Worm (Caenorhabditis elegans) whole organism, mixed stage, embryonic: ENCODE results near the gene ins-17.

Source experiments
- M03D4.4 ChIP-seq: sonication (generic microtip); optimal IDR thresholded peaks from 2 replicates; lab custom pipeline; 2017; ENCODE audit warnings: mild to moderate bottlenecking, missing genetic modification characterization, missing compliant biosample characterization
- blmp-1 ChIP-seq: fragments of 150-350 bp; optimal IDR thresholded peaks from 2 replicates; lab custom pipeline; 2014; ENCODE audit warnings: missing biosample characterization, missing genetic modification characterization
- ceh-39 ChIP-seq: fragments of 150-350 bp; optimal IDR thresholded peaks from 2 replicates; lab custom pipeline; 2014; ENCODE audit warnings: missing biosample characterization, missing genetic modification characterization
- ceh-43 ChIP-seq: fragments of 200-800 bp; sonication (Bioruptor generic); optimal IDR thresholded peaks from 2 replicates; lab custom pipeline; 2018; ENCODE audit warnings: mild to moderate bottlenecking, missing genetic modification characterization, moderate library complexity, missing compliant biosample characterization
- ceh-83 ChIP-seq: fragments of 200-800 bp; sonication (Bioruptor generic); optimal IDR thresholded peaks from 2 replicates; lab custom pipeline; 2018; ENCODE audit warnings: mild to moderate bottlenecking, missing genetic modification characterization, missing compliant biosample characterization
- ces-1 ChIP-seq: fragments of 150-350 bp; optimal IDR thresholded peaks from 2 replicates; lab custom pipeline; 2014; ENCODE audit warnings: missing biosample characterization, missing genetic modification reagents, missing genetic modification characterization
- cnd-1 ChIP-seq: fragments of 200-800 bp; sonication (Bioruptor generic); optimal IDR thresholded peaks from 2 replicates; lab custom pipeline; 2018; ENCODE audit warnings: mild to moderate bottlenecking, missing genetic modification characterization, missing compliant biosample characterization
- drap-1 ChIP-seq: fragments of 200-800 bp; sonication (Bioruptor generic); optimal IDR thresholded peaks from 3 replicates; lab custom pipeline; 2018; ENCODE audit warnings: mild to moderate bottlenecking, missing genetic modification characterization, missing compliant biosample characterization
- elt-1 ChIP-seq: sonication (generic microtip); optimal IDR thresholded peaks from 2 replicates; lab custom pipeline; 2017; ENCODE audit warnings: missing genetic modification characterization, mild to moderate bottlenecking, missing compliant biosample characterization, antibody characterized with exemption, moderate library complexity, borderline replicate concordance; ENCODE audit not compliant: insufficient read depth
- flh-1 ChIP-seq: fragments of 200-800 bp; sonication (Bioruptor generic); optimal IDR thresholded peaks from 2 replicates; lab custom pipeline; 2018; ENCODE audit warnings: mild to moderate bottlenecking, missing genetic modification characterization, moderate library complexity, missing compliant biosample characterization
- hlh-1 ChIP-seq: fragments of 150-350 bp; optimal IDR thresholded peaks from 2 replicates; lab custom pipeline; 2014; ENCODE audit warnings: missing biosample characterization, missing genetic modification reagents, missing genetic modification characterization
- lin-32 ChIP-seq: fragments of 200-800 bp; sonication (Bioruptor generic); optimal IDR thresholded peaks from 2 replicates; lab custom pipeline; 2018; ENCODE audit warnings: mild to moderate bottlenecking, missing genetic modification characterization, missing compliant biosample characterization
- lsy-2 ChIP-seq: fragments of 150-350 bp; optimal IDR thresholded peaks from 2 replicates; lab custom pipeline; 2014; ENCODE audit warnings: missing biosample characterization, missing genetic modification characterization
- mab-5 ChIP-seq: fragments of 150-350 bp; optimal IDR thresholded peaks from 2 replicates; lab custom pipeline; 2014; ENCODE audit warnings: missing biosample characterization, missing genetic modification characterization
- mls-2 ChIP-seq: sonication (generic microtip); optimal IDR thresholded peaks from 2 replicates; lab custom pipeline; 2016; ENCODE audit warnings: mild to moderate bottlenecking, missing genetic modification characterization, moderate library complexity, missing compliant biosample characterization
- nhr-12 ChIP-seq: fragments of 150-350 bp; optimal IDR thresholded peaks from 2 replicates; lab custom pipeline; 2014; ENCODE audit warnings: missing biosample characterization, missing genetic modification characterization
- nhr-2 ChIP-seq: fragments of 150-350 bp; optimal IDR thresholded peaks from 2 replicates; lab custom pipeline; 2014; ENCODE audit warnings: missing biosample characterization, missing genetic modification characterization
- nhr-237 ChIP-seq: fragments of 150-350 bp; optimal IDR thresholded peaks from 2 replicates; lab custom pipeline; 2014; ENCODE audit warnings: missing biosample characterization, missing genetic modification characterization
- nhr-28 ChIP-seq: fragments of 150-350 bp; optimal IDR thresholded peaks from 2 replicates; lab custom pipeline; 2014; ENCODE audit warnings: missing biosample characterization, missing genetic modification characterization
- nhr-76 ChIP-seq: sonication (generic microtip); optimal IDR thresholded peaks from 2 replicates; lab custom pipeline; 2017; ENCODE audit warnings: missing biosample characterization, missing genetic modification characterization
- sem-2 ChIP-seq: fragments of 200-800 bp; sonication (Bioruptor generic); optimal IDR thresholded peaks from 2 replicates; lab custom pipeline; 2018; ENCODE audit warnings: mild to moderate bottlenecking, missing genetic modification characterization, missing compliant biosample characterization
- snpc-4 ChIP-seq: fragments of 150-350 bp; optimal IDR thresholded peaks from 2 replicates; lab custom pipeline; 2014; ENCODE audit warnings: missing biosample characterization, missing genetic modification characterization
- sptf-1 ChIP-seq: sonication (generic microtip); optimal IDR thresholded peaks from 2 replicates; lab custom pipeline; 2017; ENCODE audit warnings: mild to moderate bottlenecking, missing genetic modification characterization, moderate library complexity, missing compliant biosample characterization
- tbx-8 ChIP-seq: fragments of 200-800 bp; sonication (Bioruptor generic); optimal IDR thresholded peaks from 2 replicates; lab custom pipeline; 2018; ENCODE audit warnings: mild to moderate bottlenecking, missing genetic modification characterization, moderate library complexity, missing compliant biosample characterization
- unc-120 ChIP-seq: sonication (generic microtip); optimal IDR thresholded peaks from 2 replicates; lab custom pipeline; 2017; ENCODE audit warnings: missing genetic modification characterization, missing compliant biosample characterization; ENCODE audit not compliant: poor library complexity, severe bottlenecking
- unc-39 ChIP-seq: fragments of 150-350 bp; optimal IDR thresholded peaks from 2 replicates; lab custom pipeline; 2014; ENCODE audit warnings: missing biosample characterization, missing genetic modification characterization
- unc-62 ChIP-seq: fragments of 150-350 bp; optimal IDR thresholded peaks from 2 replicates; lab custom pipeline; 2014; ENCODE audit warnings: missing biosample characterization, missing genetic modification reagents, missing genetic modification characterization
- ztf-11 ChIP-seq: fragments of 150-350 bp; optimal IDR thresholded peaks from 2 replicates; lab custom pipeline; 2014; ENCODE audit warnings: missing biosample characterization, missing genetic modification characterization

The ins-17 gene

ce11 chrIII:4468390-4468789 is 9.0 kb downstream of the ins-17 start:
- TF ChIP-seq ceh-39 (tag; lab: Kevin White, UChicago) (no peak), unc-62 (GFP tag; lab: Kevin White, UChicago) (no peak), lsy-2 (tag; lab: Kevin White, UChicago) (no peak), elt-1 (tag; lab: Kevin White, UChicago) (no peak), flh-1 (GFP tag; lab: Kevin White, UChicago) (no peak), nhr-28 (tag; lab: Kevin White, UChicago) (no peak), ceh-83 (GFP tag; lab: Kevin White, UChicago) (no peak), hlh-1 (tag; lab: Kevin White, UChicago) (no peak), drap-1 (GFP tag; lab: Kevin White, UChicago) (no peak), ces-1 (GFP tag; lab: Kevin White, UChicago) (no peak)

- TF ChIP-seq mab-5 (tag; lab: Kevin White, UChicago) (no peak), nhr-237 (tag; lab: Kevin White, UChicago) (no peak), ztf-11 (tag; lab: Kevin White, UChicago) (no peak), snpc-4 (tag; lab: Kevin White, UChicago) (no peak), lin-32 (GFP tag; lab: Kevin White, UChicago) (no peak), tbx-8 (GFP tag; lab: Kevin White, UChicago) (no peak), unc-120 (tag; lab: Kevin White, UChicago) (no peak), lsy-2 (tag; lab: Kevin White, UChicago) (no peak), nhr-28 (tag; lab: Kevin White, UChicago) (no peak), ces-1 (GFP tag; lab: Kevin White, UChicago) (no peak), cnd-1 (tag; lab: Kevin White, UChicago) (no peak), ceh-43 (GFP tag; lab: Kevin White, UChicago) (no peak), unc-62 (GFP tag; lab: Kevin White, UChicago) (no peak), nhr-12 (tag; lab: Kevin White, UChicago) (no peak), sem-2 (no peak)
These were observed 10.1 kb downstream of the ins-17 start, which contains the start of gene ndg-4 for ce11 chrIII:4467277-4467676. Gene ndg-4 (minus strand): TSS chrIII:4467377.

- TF ChIP-seq unc-120 (tag; lab: Kevin White, UChicago) (no peak), ceh-83 (GFP tag; lab: Kevin White, UChicago) (no peak), drap-1 (GFP tag; lab: Kevin White, UChicago) (no peak), lin-32 (GFP tag; lab: Kevin White, UChicago) (peak; percentile 91), mls-2 (peak; percentile 32), nhr-237 (tag; lab: Kevin White, UChicago) (no peak), blmp-1 (tag; lab: Kevin White, UChicago) (no peak), lsy-2 (tag; lab: Kevin White, UChicago) (no peak), flh-1 (GFP tag; lab: Kevin White, UChicago) (no peak), unc-39 (tag; lab: Kevin White, UChicago) (no peak), nhr-12 (tag; lab: Kevin White, UChicago) (no peak), nhr-76 (tag; lab: Kevin White, UChicago) (no peak), ceh-43 (GFP tag; lab: Kevin White, UChicago) (peak; percentile 87), nhr-2 (tag; lab: Kevin White, UChicago) (peak; percentile 93), sptf-1 (tag; lab: Kevin White, UChicago) (no peak)
- TF ChIP-seq, all 35 proteins: peak for 4
These were observed 16.0 kb downstream of the ins-17 start for ce11 chrIII:4461337-4461736.

- TF ChIP-seq sem-2: no peak
- TF ChIP-seq cnd-1 (tag; lab: Kevin White, UChicago): no peak
- no peak for TF ChIP-seq lsy-2 (tag; lab: Kevin White, UChicago)
- TF ChIP-seq ztf-11 (tag; lab: Kevin White, UChicago): no peak
- no peak for TF ChIP-seq nhr-237 (tag; lab: Kevin White, UChicago)
These were observed 17.1 kb downstream of the ins-17 start for ce11 chrIII:4460242-4460641.

- no peak for TF ChIP-seq M03D4.4
- TF ChIP-seq ceh-43 (GFP tag; lab: Kevin White, UChicago): peak; percentile 96
- TF ChIP-seq lsy-2 (tag; lab: Kevin White, UChicago): peak; percentile 51
These were observed 20.8 kb downstream of the ins-17 start for ce11 chrIII:4456579-4456978.
